Fruit fly (Drosophila melanogaster) whole organism, embryonic: Measurements from ENCODE around the gene Gr39a.
A peak's percentile ranks its signal among the peaks of the same experiment; 100 is the strongest.

ENCODE experiments used
- Abd-B ChIP-seq: fragments of 200-800 bp; sonication (Bioruptor generic); optimal IDR thresholded peaks from 2 replicates; lab custom pipeline; 2018; ENCODE audit warnings: missing biosample characterization, mild to moderate bottlenecking, missing genetic modification characterization, moderate library complexity
- Bdp1 ChIP-seq: fragments of 200-800 bp; sonication (Bioruptor generic); optimal IDR thresholded peaks from 3 replicates; lab custom pipeline; 2016; ENCODE audit warnings: missing biosample characterization, missing genetic modification characterization
- Bgb ChIP-seq: fragments of 200-800 bp; sonication (Bioruptor generic); IDR thresholded peaks from 2 replicates; pipeline ENCODE4 v1.3.6; 2022; ENCODE audit warnings: missing biosample characterization, missing genetic modification characterization; ENCODE audit not compliant: partially characterized antibody
- BtbVII ChIP-seq: fragments of 200-800 bp; sonication (Bioruptor generic); optimal IDR thresholded peaks from 3 replicates; lab custom pipeline; 2017; ENCODE audit warnings: missing biosample characterization, mild to moderate bottlenecking, missing genetic modification characterization
- CG10147 ChIP-seq: fragments of 200-800 bp; sonication (Bioruptor generic); optimal IDR thresholded peaks from 2 replicates; lab custom pipeline; 2019; ENCODE audit warnings: missing biosample characterization, mild to moderate bottlenecking, missing genetic modification characterization, moderate library complexity
- CG10209 ChIP-seq: fragments of 200-800 bp; sonication (Bioruptor generic); optimal IDR thresholded peaks from 3 replicates; lab custom pipeline; 2017; ENCODE audit warnings: missing biosample characterization, mild to moderate bottlenecking, missing genetic modification characterization, missing genetic modification reagents
- CG12659 ChIP-seq: fragments of 200-800 bp; sonication (Bioruptor generic); optimal IDR thresholded peaks from 3 replicates; lab custom pipeline; 2017; ENCODE audit warnings: mild to moderate bottlenecking, missing biosample characterization, missing genetic modification reagents, missing genetic modification characterization
- CG13287 ChIP-seq: fragments of 200-800 bp; sonication (Bioruptor generic); IDR thresholded peaks from 2 replicates; pipeline ENCODE4 v1.3.6; 2022; ENCODE audit warnings: missing biosample characterization, missing genetic modification characterization; ENCODE audit not compliant: partially characterized antibody
- CG15269 ChIP-seq: fragments of 200-800 bp; sonication (Bioruptor generic); optimal IDR thresholded peaks from 2 replicates; lab custom pipeline; 2018; ENCODE audit warnings: missing biosample characterization, mild to moderate bottlenecking, missing genetic modification characterization, moderate library complexity
- CG1602 ChIP-seq: fragments of 200-800 bp; sonication (Bioruptor generic); optimal IDR thresholded peaks from 3 replicates; lab custom pipeline; 2016; ENCODE audit warnings: missing biosample characterization, missing genetic modification characterization
- CG17186 ChIP-seq: fragments of 200-800 bp; sonication (Bioruptor generic); optimal IDR thresholded peaks from 3 replicates; lab custom pipeline; 2017; ENCODE audit warnings: missing biosample characterization, missing genetic modification reagents, missing genetic modification characterization
- CG17829 ChIP-seq: fragments of 200-800 bp; optimal IDR thresholded peaks from 2 replicates; lab custom pipeline; 2019; ENCODE audit warnings: missing biosample characterization, mild to moderate bottlenecking, missing genetic modification characterization, moderate library complexity
- CG2116 ChIP-seq: fragments of 200-800 bp; sonication (Bioruptor generic); optimal IDR thresholded peaks from 3 replicates; lab custom pipeline; 2018; ENCODE audit warnings: missing biosample characterization, mild to moderate bottlenecking, missing genetic modification characterization
- CG3163 ChIP-seq: fragments of 200-800 bp; sonication (Bioruptor generic); optimal IDR thresholded peaks from 3 replicates; lab custom pipeline; 2016; ENCODE audit warnings: missing biosample characterization, missing genetic modification characterization
- CG3995 ChIP-seq: fragments of 200-800 bp; sonication (Bioruptor generic); optimal IDR thresholded peaks from 3 replicates; lab custom pipeline; 2016; ENCODE audit warnings: missing biosample characterization, missing genetic modification characterization
- CG42726 ChIP-seq: fragments of 200-800 bp; sonication (Bioruptor generic); IDR thresholded peaks from 2 replicates; pipeline ENCODE4 v1.3.6; 2022; ENCODE audit warnings: missing biosample characterization, missing genetic modification characterization; ENCODE audit not compliant: partially characterized antibody
- CG8290 ChIP-seq, 3 experiments: fragments of 200-800 bp; sonication (Bioruptor generic); optimal IDR thresholded peaks; 2 replicates each; lab custom pipeline; 2016 to 2019; ENCODE audit warnings: missing biosample characterization in 3 of 3, missing genetic modification characterization in 3 of 3, mild to moderate bottlenecking in 2 of 3, moderate library complexity in 1 of 3
- CG8924 ChIP-seq: fragments of 200-800 bp; optimal IDR thresholded peaks from 3 replicates; lab custom pipeline; 2019; ENCODE audit warnings: missing biosample characterization, mild to moderate bottlenecking, missing genetic modification characterization, moderate library complexity
- CTCF ChIP-seq: fragments of 200-800 bp; sonication (Bioruptor generic); optimal IDR thresholded peaks from 2 replicates; lab custom pipeline; 2017; ENCODE audit warnings: missing biosample characterization, mild to moderate bottlenecking, missing genetic modification characterization, moderate library complexity
- Chrac-16 ChIP-seq: fragments of 200-800 bp; sonication (Bioruptor generic); optimal IDR thresholded peaks from 3 replicates; lab custom pipeline; 2016; ENCODE audit warnings: missing biosample characterization, missing genetic modification characterization
- D19B ChIP-seq: fragments of 200-800 bp; sonication (Bioruptor generic); optimal IDR thresholded peaks from 2 replicates; lab custom pipeline; 2017; ENCODE audit warnings: missing biosample characterization, mild to moderate bottlenecking, missing genetic modification characterization
- Dad ChIP-seq: fragments of 200-800 bp; sonication (Bioruptor generic); optimal IDR thresholded peaks from 3 replicates; lab custom pipeline; 2016; ENCODE audit warnings: missing biosample characterization, missing genetic modification characterization
- Dll ChIP-seq: fragments of 200-800 bp; sonication (Bioruptor generic); IDR thresholded peaks from 4 replicates; pipeline ENCODE4 v1.3.6; 2022; ENCODE audit warnings: missing biosample characterization, missing genetic modification characterization; ENCODE audit not compliant: partially characterized antibody
- Doc3 ChIP-seq: fragments of 200-800 bp; sonication (Bioruptor generic); IDR thresholded peaks from 3 replicates; pipeline ENCODE4 v1.3.6; 2022; ENCODE audit warnings: missing biosample characterization, missing genetic modification characterization; ENCODE audit not compliant: partially characterized antibody
- Dp ChIP-seq: fragments of 200-800 bp; sonication (Bioruptor generic); optimal IDR thresholded peaks from 2 replicates; lab custom pipeline; 2018; ENCODE audit warnings: missing biosample characterization, mild to moderate bottlenecking, missing genetic modification characterization, moderate library complexity
- Lhr ChIP-seq: fragments of 200-800 bp; sonication (Bioruptor generic); optimal IDR thresholded peaks from 3 replicates; lab custom pipeline; 2017; ENCODE audit warnings: mild to moderate bottlenecking, missing biosample characterization, missing genetic modification reagents, missing genetic modification characterization
- Neu2 ChIP-seq: fragments of 200-800 bp; sonication (Bioruptor generic); optimal IDR thresholded peaks from 3 replicates; lab custom pipeline; 2016; ENCODE audit warnings: missing biosample characterization, missing genetic modification characterization, borderline replicate concordance
- Opbp ChIP-seq: fragments of 200-800 bp; sonication (Bioruptor generic); IDR thresholded peaks from 3 replicates; pipeline ENCODE4 v1.3.6; 2022; ENCODE audit warnings: missing biosample characterization, missing genetic modification characterization; ENCODE audit not compliant: partially characterized antibody
- Rfx ChIP-seq: fragments of 200-800 bp; sonication (Bioruptor generic); IDR thresholded peaks from 2 replicates; pipeline ENCODE4 v1.3.6; 2022; ENCODE audit warnings: missing biosample characterization, missing genetic modification characterization
- Scr ChIP-seq: fragments of 200-800 bp; sonication (Bioruptor generic); IDR thresholded peaks from 2 replicates; pipeline ENCODE4 v1.3.6; 2022; ENCODE audit warnings: missing biosample characterization, missing genetic modification characterization; ENCODE audit not compliant: partially characterized antibody
- Side ChIP-seq: fragments of 200-800 bp; sonication (Bioruptor generic); optimal IDR thresholded peaks from 2 replicates; lab custom pipeline; 2016; ENCODE audit warnings: missing biosample characterization, missing genetic modification characterization
- Sry-δ ChIP-seq: fragments of 200-800 bp; sonication (Bioruptor generic); optimal IDR thresholded peaks from 2 replicates; lab custom pipeline; 2016; ENCODE audit warnings: missing biosample characterization, missing genetic modification characterization
- TFAM ChIP-seq: fragments of 200-800 bp; sonication (Bioruptor generic); optimal IDR thresholded peaks from 2 replicates; lab custom pipeline; 2017; ENCODE audit warnings: missing biosample characterization, missing genetic modification characterization, inconsistent platforms
- Xbp1 ChIP-seq: fragments of 200-800 bp; sonication (Bioruptor generic); optimal IDR thresholded peaks from 3 replicates; lab custom pipeline; 2016; ENCODE audit warnings: missing biosample characterization, mild to moderate bottlenecking, missing genetic modification characterization
- amos ChIP-seq: fragments of 200-800 bp; sonication (Bioruptor generic); IDR thresholded peaks from 2 replicates; pipeline ENCODE4 v1.3.6; 2022; ENCODE audit warnings: missing biosample characterization, missing genetic modification characterization; ENCODE audit not compliant: partially characterized antibody
- bbx ChIP-seq: fragments of 200-800 bp; sonication (Bioruptor generic); IDR thresholded peaks from 2 replicates; pipeline ENCODE4 v1.3.6; 2022; ENCODE audit warnings: missing biosample characterization, missing genetic modification characterization; ENCODE audit not compliant: partially characterized antibody
- caup ChIP-seq: fragments of 200-800 bp; sonication (Bioruptor generic); optimal IDR thresholded peaks from 3 replicates; lab custom pipeline; 2017; ENCODE audit warnings: missing biosample characterization, mild to moderate bottlenecking, missing genetic modification characterization, moderate library complexity; ENCODE audit not compliant: severe bottlenecking
- crol ChIP-seq: fragments of 200-800 bp; sonication (Bioruptor generic); IDR thresholded peaks from 2 replicates; pipeline ENCODE4 v1.3.6; 2022; ENCODE audit warnings: missing biosample characterization, missing genetic modification characterization
- eyg ChIP-seq: fragments of 200-800 bp; sonication (Bioruptor generic); optimal IDR thresholded peaks from 3 replicates; lab custom pipeline; 2016; ENCODE audit warnings: missing biosample characterization, missing genetic modification characterization
- gem ChIP-seq: fragments of 200-800 bp; sonication (Bioruptor generic); optimal IDR thresholded peaks from 2 replicates; lab custom pipeline; 2019; ENCODE audit warnings: missing biosample characterization, mild to moderate bottlenecking, missing genetic modification characterization, moderate library complexity
- insv ChIP-seq, 2 experiments: fragments of 200-800 bp; sonication (Bioruptor generic); optimal IDR thresholded peaks; 3 replicates each; lab custom pipeline; 2016 to 2018; ENCODE audit warnings: missing biosample characterization in 2 of 2, missing genetic modification characterization in 2 of 2
- ken ChIP-seq: fragments of 200-800 bp; sonication (Bioruptor generic); IDR thresholded peaks from 3 replicates; pipeline ENCODE4 v1.3.6; 2022; ENCODE audit warnings: missing biosample characterization, missing genetic modification characterization
- nerfin-2 ChIP-seq: fragments of 200-800 bp; sonication (Bioruptor generic); IDR thresholded peaks from 2 replicates; pipeline ENCODE4 v1.3.6; 2022; ENCODE audit warnings: missing biosample characterization, missing genetic modification characterization; ENCODE audit not compliant: partially characterized antibody
- pnt ChIP-seq: fragments of 200-800 bp; sonication (Bioruptor generic); optimal IDR thresholded peaks from 3 replicates; lab custom pipeline; 2016; ENCODE audit warnings: missing biosample characterization, missing genetic modification characterization
- seq ChIP-seq: fragments of 200-800 bp; sonication (Bioruptor generic); IDR thresholded peaks from 2 replicates; pipeline ENCODE4 v1.3.6; 2022; ENCODE audit warnings: missing biosample characterization, missing genetic modification characterization
- shn ChIP-seq: fragments of 200-800 bp; sonication (Bioruptor generic); optimal IDR thresholded peaks from 3 replicates; lab custom pipeline; 2016; ENCODE audit warnings: missing biosample characterization, missing genetic modification characterization
- sisA ChIP-seq: fragments of 200-800 bp; sonication (Bioruptor generic); IDR thresholded peaks from 2 replicates; pipeline ENCODE4 v1.3.6; 2022; ENCODE audit warnings: missing biosample characterization, missing genetic modification characterization
- stwl ChIP-seq: fragments of 200-800 bp; sonication (Bioruptor generic); optimal IDR thresholded peaks from 3 replicates; lab custom pipeline; 2018; ENCODE audit warnings: missing biosample characterization, mild to moderate bottlenecking, missing genetic modification characterization, moderate library complexity
- usp ChIP-seq: fragments of >200 bp; optimal IDR thresholded peaks from 2 replicates; lab custom pipeline; 2017; ENCODE audit warnings: missing biosample characterization, missing genetic modification characterization

The Gr39a gene

dm6 chr2L:21344203-21344753, 53.7 kb downstream of the Gr39a start, which contains the start of gene Tsp39D (continued):
- TF ChIP-seq insv (GFP tag; optimal IDR thresholded peaks at IDR 0.05; lab: Kevin White, UChicago) (peak in 1 of 2 experiments; percentile 94), gem (tag; lab: Kevin White, UChicago) (peak; percentile 36), ken (GFP tag; lab: Robert Waterston, UW) (0 out of 3 replicates have a peak, but pooled peaks have one; percentile 6), CG3163 (peak; percentile 8), Doc3 (peak; percentile 68), CG10147 (GFP tag; lab: Kevin White, UChicago) (no peak), Xbp1 (GFP tag; lab: Kevin White, UChicago) (peak; percentile 8), pnt (GFP tag; lab: Kevin White, UChicago) (no peak), stwl (tag; lab: Kevin White, UChicago) (peak; percentile 85), amos (GFP tag; lab: Robert Waterston, UW) (peak; percentile 96), D19B (GFP tag; lab: Kevin White, UChicago) (no peak), CG8924 (tag; lab: Kevin White, UChicago) (peak; percentile 25), Side (peak; percentile 19), CG42726 (peak; percentile 95), eyg (GFP tag; lab: Kevin White, UChicago) (no peak), Bdp1 (GFP tag; lab: Kevin White, UChicago) (no peak), CG8290 (GFP tag; optimal IDR thresholded peaks at IDR 0.05; lab: Kevin White, UChicago) (peak; percentile 45), CG8290 (tag; optimal IDR thresholded peaks at IDR 0.05; lab: Kevin White, UChicago) (peak in 1 of 2 experiments; percentile 39), Sry-δ (peak; percentile 88), Bgb (GFP tag; lab: Robert Waterston, UW) (peak; percentile 88), CG10209 (no peak), shn (GFP tag; lab: Kevin White, UChicago) (no peak), CG1602 (GFP tag; lab: Kevin White, UChicago) (no peak), Scr (GFP tag; lab: Robert Waterston, UW) (peak; percentile 96), Rfx (GFP tag; lab: Robert Waterston, UW) (no peak), crol (GFP tag; lab: Robert Waterston, UW) (no peak), Abd-B (peak; percentile 20), CG13287 (GFP tag; lab: Robert Waterston, UW) (peak; percentile 89), nerfin-2 (peak; percentile 85), Dad (GFP tag; lab: Kevin White, UChicago) (peak; percentile 23), CTCF (GFP tag; lab: Kevin White, UChicago) (peak; percentile 66), bbx (peak; percentile 87), BtbVII (GFP tag; lab: Kevin White, UChicago) (no peak), TFAM (no peak), usp (GFP tag; lab: Kevin White, UChicago) (no peak), seq (no peak), Dll (GFP tag; lab: Robert Waterston, UW) (peak; percentile 89), CG2116 (GFP tag; lab: Kevin White, UChicago) (peak; percentile 82), Opbp (peak; percentile 90), CG15269 (tag; lab: Kevin White, UChicago) (no peak), Dp (GFP tag; lab: Kevin White, UChicago) (peak; percentile 68), CG3995 (GFP tag; lab: Kevin White, UChicago) (peak; percentile 43), CG17186 (GFP tag; lab: Kevin White, UChicago) (peak; percentile 37), Lhr (GFP tag; lab: Kevin White, UChicago) (peak; percentile 72), caup (GFP tag; lab: Kevin White, UChicago) (no peak), Neu2 (GFP tag; lab: Kevin White, UChicago) (no peak), sisA (GFP tag; lab: Robert Waterston, UW) (no peak), CG17829 (tag; lab: Kevin White, UChicago) (peak; percentile 31), Chrac-16 (GFP tag; lab: Kevin White, UChicago) (no peak), CG12659 (peak; percentile 86)
